Fruit fly (Drosophila melanogaster): ENCODE measurements around the gene CG14787.

CG14787 gene

DNA sequence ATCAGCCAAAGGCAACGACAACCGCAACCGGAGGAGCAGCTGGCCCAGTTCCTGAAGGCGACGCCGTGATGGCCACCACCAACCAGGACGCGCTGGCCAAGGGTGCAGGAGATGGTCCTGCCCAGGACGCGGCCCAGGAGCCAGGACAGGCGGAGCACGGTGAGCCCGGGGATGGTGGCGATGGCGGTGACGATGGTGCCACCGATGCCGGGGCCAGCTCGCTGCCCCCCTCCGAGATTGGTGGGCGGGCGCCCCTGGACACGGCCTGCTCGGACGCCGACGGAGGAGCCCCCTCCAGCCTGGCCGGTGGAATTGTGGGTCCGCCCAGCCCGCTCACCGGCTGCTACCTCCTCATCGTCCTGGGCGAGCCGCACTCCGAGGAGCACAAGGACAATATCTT lies 47.2 kb downstream of the CG14787 start:
- no peak for TF ChIP-seq Ets21C (GFP tag; optimal IDR thresholded peaks at IDR 0.05)
- TF ChIP-seq achi (GFP tag; optimal IDR thresholded peaks at IDR 0.05): no peak
- no peak for TF ChIP-seq Hr39 (GFP tag; optimal IDR thresholded peaks at IDR 0.05)
- no peak for TF ChIP-seq Sox15 (GFP tag; optimal IDR thresholded peaks at IDR 0.05)
- TF ChIP-seq Hr38 (GFP tag; optimal IDR thresholded peaks at IDR 0.05): no peak
- TF ChIP-seq dsx (GFP tag; optimal IDR thresholded peaks at IDR 0.05; ENCODE audit: poor library complexity, severe bottlenecking): no peak
- no peak for TF ChIP-seq dac (GFP tag; optimal IDR thresholded peaks at IDR 0.05)
- TF ChIP-seq CG6854 (GFP tag; optimal IDR thresholded peaks at IDR 0.05): no peak
- no peak for TF ChIP-seq CG15336 (GFP tag; IDR thresholded peaks at IDR 0.05)
- no peak for TF ChIP-seq CG1621 (tag; optimal IDR thresholded peaks at IDR 0.05)
- no peak for TF ChIP-seq CG10631 (GFP tag; optimal IDR thresholded peaks at IDR 0.05)
- no peak for TF ChIP-seq CG3032 (tag; optimal IDR thresholded peaks at IDR 0.05)
- no peak for TF ChIP-seq OdsH (GFP tag; optimal IDR thresholded peaks at IDR 0.05)
- no peak for TF ChIP-seq svp (GFP tag)
- TF ChIP-seq topi (GFP tag; optimal IDR thresholded peaks at IDR 0.05): no peak
- no peak for TF ChIP-seq vri (GFP tag; optimal IDR thresholded peaks at IDR 0.05)
- no peak for TF ChIP-seq CG8632 (GFP tag; optimal IDR thresholded peaks at IDR 0.05)
- no peak for TF ChIP-seq CG34406 (GFP tag; optimal IDR thresholded peaks at IDR 0.05)
- no peak for TF ChIP-seq CG6276 (GFP tag; optimal IDR thresholded peaks at IDR 0.05)

DNA sequence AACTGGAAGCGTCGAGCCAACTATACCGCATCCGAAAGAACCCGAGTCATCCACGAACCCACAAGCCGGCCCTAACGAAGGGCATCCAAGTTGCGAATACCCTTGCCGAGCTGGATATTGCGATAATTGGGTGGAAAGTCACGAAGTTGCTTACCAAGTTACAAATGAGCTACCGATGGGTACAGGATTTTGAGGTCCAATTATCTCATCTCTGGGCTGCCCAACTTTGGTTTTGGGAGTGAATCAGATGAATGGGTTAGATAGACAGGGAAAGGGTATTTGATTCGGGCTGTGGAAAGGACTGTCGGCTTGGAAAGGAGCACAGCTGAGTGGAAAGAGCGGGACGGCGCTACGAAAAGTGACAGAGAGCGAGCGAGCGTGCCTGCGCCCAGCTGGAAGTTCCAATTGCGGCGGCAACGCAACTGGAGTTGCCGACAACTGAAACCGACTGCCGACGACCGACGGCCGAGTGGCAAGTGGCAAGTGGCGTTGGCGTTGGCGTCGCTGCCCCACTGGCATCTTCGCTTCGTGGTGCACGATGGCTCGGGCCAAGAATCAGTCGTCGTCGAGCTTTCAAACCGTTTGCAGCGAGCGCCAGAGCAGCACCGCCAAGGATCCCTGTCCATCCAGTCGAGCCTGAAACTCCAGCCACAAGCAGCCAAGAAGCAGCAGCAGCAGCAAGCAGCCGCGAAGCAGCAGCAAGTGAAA lies 50.1 kb downstream of the CG14787 start:
- no peak for TF ChIP-seq CG16779 (tag; optimal IDR thresholded peaks at IDR 0.05)
- TF ChIP-seq dac (GFP tag; optimal IDR thresholded peaks at IDR 0.05): no peak
- TF ChIP-seq CG6854 (GFP tag; optimal IDR thresholded peaks at IDR 0.05): no peak
- peak; percentile 10 for TF ChIP-seq lz (GFP tag; optimal IDR thresholded peaks at IDR 0.05)
- TF ChIP-seq OdsH (GFP tag; optimal IDR thresholded peaks at IDR 0.05): peak; percentile 24
- TF ChIP-seq Eip93F (GFP tag; optimal IDR thresholded peaks at IDR 0.05): no peak
- peak; percentile 21 for TF ChIP-seq Hr39 (GFP tag; optimal IDR thresholded peaks at IDR 0.05)
- TF ChIP-seq spab (GFP tag; optimal IDR thresholded peaks at IDR 0.05): no peak
- TF ChIP-seq CG8319 (GFP tag; optimal IDR thresholded peaks at IDR 0.05): no peak
- peak; percentile 56 for TF ChIP-seq topi (GFP tag; optimal IDR thresholded peaks at IDR 0.05)
- TF ChIP-seq vri (GFP tag; optimal IDR thresholded peaks at IDR 0.05): no peak
- no peak for TF ChIP-seq net (GFP tag; optimal IDR thresholded peaks at IDR 0.05)
- TF ChIP-seq CG11762 (GFP tag; optimal IDR thresholded peaks at IDR 0.05; ENCODE audit: insufficient read depth): no peak
- peak; percentile 37 for TF ChIP-seq acj6 (GFP tag; optimal IDR thresholded peaks at IDR 0.05)
- peak; percentile 27 for TF ChIP-seq Ets96B (tag; optimal IDR thresholded peaks at IDR 0.05)
- peak; percentile 75 for TF ChIP-seq Eip78C (GFP tag)
- TF ChIP-seq ss (GFP tag; optimal IDR thresholded peaks at IDR 0.05): peak; percentile 16 to 17
- TF ChIP-seq Sox15 (GFP tag; optimal IDR thresholded peaks at IDR 0.05): no peak
- TF ChIP-seq CG15336 (GFP tag; IDR thresholded peaks at IDR 0.05): no peak; the same call in 1 of the 2 replicates
- no peak for TF ChIP-seq CG11294 (GFP tag; IDR thresholded peaks at IDR 0.05)
- peak; percentile 50 for TF ChIP-seq CG7368 (GFP tag; optimal IDR thresholded peaks at IDR 0.05)
- TF ChIP-seq CG9139 (GFP tag; optimal IDR thresholded peaks at IDR 0.05): peak; percentile 23
- TF ChIP-seq CG11902 (GFP tag; optimal IDR thresholded peaks at IDR 0.05): peak; percentile 23
- no peak for TF ChIP-seq salr (GFP tag; optimal IDR thresholded peaks at IDR 0.05)
- no peak for TF ChIP-seq dsx (GFP tag; optimal IDR thresholded peaks at IDR 0.05; ENCODE audit: poor library complexity, severe bottlenecking)
- peak; percentile 25 for TF ChIP-seq pdm3 (GFP tag; optimal IDR thresholded peaks at IDR 0.05)
- TF ChIP-seq fd59A (GFP tag; optimal IDR thresholded peaks at IDR 0.05): no peak
- peak; percentile 1 for TF ChIP-seq CG34406 (GFP tag; optimal IDR thresholded peaks at IDR 0.05)
- TF ChIP-seq Sox14 (GFP tag; optimal IDR thresholded peaks at IDR 0.05): peak; percentile 9
- peak; percentile 36; the same call in 1 of the 3 replicates for TF ChIP-seq CG6163 (GFP tag; IDR thresholded peaks at IDR 0.05)
- no peak for TF ChIP-seq Hr38 (GFP tag; optimal IDR thresholded peaks at IDR 0.05)
- peak; percentile 53 for TF ChIP-seq CG3919 (GFP tag; optimal IDR thresholded peaks at IDR 0.05)
- TF ChIP-seq Sox102F (GFP tag; optimal IDR thresholded peaks at IDR 0.05): no peak
- peak; percentile 1 for TF ChIP-seq CG3032 (tag; optimal IDR thresholded peaks at IDR 0.05)
- TF ChIP-seq eg (GFP tag; IDR thresholded peaks at IDR 0.05): peak; percentile 10; the same call in 1 of the 3 replicates
- no peak for TF ChIP-seq CG6276 (GFP tag; optimal IDR thresholded peaks at IDR 0.05)
- peak; percentile 70 for TF ChIP-seq Blimp-1 (GFP tag; optimal IDR thresholded peaks at IDR 0.05)
- peak; percentile 27 for TF ChIP-seq Eip75B (GFP tag; optimal IDR thresholded peaks at IDR 0.05)
- TF ChIP-seq esn (GFP tag; optimal IDR thresholded peaks at IDR 0.05): peak; percentile 37
- TF ChIP-seq Gug (GFP tag; IDR thresholded peaks at IDR 0.05): no peak
- peak; percentile 35 for TF ChIP-seq achi (GFP tag; optimal IDR thresholded peaks at IDR 0.05)
- no peak for TF ChIP-seq CG10631 (GFP tag; optimal IDR thresholded peaks at IDR 0.05)
- TF ChIP-seq CG6792 (GFP tag; optimal IDR thresholded peaks at IDR 0.05): peak; percentile 38
